Fruit fly (Drosophila melanogaster) whole organism, prepupa: ENCODE measurements around the gene Osi4.

Experiments used
- Blimp-1 ChIP-seq: fragments of 200-800 bp; sonication (Bioruptor generic); optimal IDR thresholded peaks from 3 replicates; lab custom pipeline; 2017; ENCODE audit warnings: missing biosample characterization, missing genetic modification characterization, mild to moderate bottlenecking, moderate library complexity, missing genetic modification reagents
- CG10631 ChIP-seq: fragments of 200-800 bp; sonication (Bioruptor generic); optimal IDR thresholded peaks from 2 replicates; lab custom pipeline; 2016; ENCODE audit warnings: missing biosample characterization, missing genetic modification characterization
- CG10669 ChIP-seq: fragments of 200-800 bp; sonication (Bioruptor generic); optimal IDR thresholded peaks from 3 replicates; lab custom pipeline; 2018; ENCODE audit warnings: missing biosample characterization, mild to moderate bottlenecking, missing genetic modification characterization, moderate library complexity
- CG11294 ChIP-seq: fragments of 200-800 bp; sonication (Bioruptor generic); IDR thresholded peaks from 2 replicates; pipeline ENCODE4 v1.3.6; 2022; ENCODE audit warnings: missing biosample characterization, missing genetic modification characterization
- CG11762 ChIP-seq: fragments of 200-800 bp; sonication (Bioruptor generic); optimal IDR thresholded peaks from 3 replicates; lab custom pipeline; 2016; ENCODE audit warnings: missing biosample characterization, missing genetic modification characterization; ENCODE audit not compliant: insufficient read depth
- CG11902 ChIP-seq: fragments of 200-800 bp; sonication (Bioruptor generic); optimal IDR thresholded peaks from 3 replicates; lab custom pipeline; 2016; ENCODE audit warnings: missing biosample characterization, missing genetic modification characterization
- CG15336 ChIP-seq: fragments of 200-800 bp; sonication (Bioruptor generic); IDR thresholded peaks from 2 replicates; pipeline ENCODE4 v1.3.6; 2022; ENCODE audit warnings: missing biosample characterization, missing genetic modification characterization
- CG1621 ChIP-seq: fragments of 200-800 bp; sonication (Bioruptor generic); optimal IDR thresholded peaks from 3 replicates; lab custom pipeline; 2018; ENCODE audit warnings: missing biosample characterization, mild to moderate bottlenecking, missing genetic modification characterization
- CG16779 ChIP-seq: fragments of 200-800 bp; sonication (Bioruptor generic); optimal IDR thresholded peaks from 3 replicates; lab custom pipeline; 2017; ENCODE audit warnings: missing biosample characterization, mild to moderate bottlenecking, missing genetic modification characterization
- CG3032 ChIP-seq: fragments of 200-800 bp; optimal IDR thresholded peaks from 2 replicates; lab custom pipeline; 2019; ENCODE audit warnings: missing biosample characterization, mild to moderate bottlenecking, missing genetic modification characterization, moderate library complexity
- CG31627 ChIP-seq: fragments of 200-800 bp; sonication (Bioruptor generic); optimal IDR thresholded peaks from 3 replicates; lab custom pipeline; 2016; ENCODE audit warnings: missing biosample characterization, missing genetic modification characterization
- CG34406 ChIP-seq: fragments of 200-800 bp; sonication (Bioruptor generic); optimal IDR thresholded peaks from 3 replicates; lab custom pipeline; 2016; ENCODE audit warnings: missing biosample characterization, missing genetic modification characterization
- CG6163 ChIP-seq: fragments of 200-800 bp; sonication (Bioruptor generic); IDR thresholded peaks from 3 replicates; pipeline ENCODE4 v1.3.6; 2022; ENCODE audit warnings: missing biosample characterization, missing genetic modification characterization
- CG6276 ChIP-seq: fragments of 200-800 bp; sonication (Bioruptor generic); optimal IDR thresholded peaks from 2 replicates; lab custom pipeline; 2017; ENCODE audit warnings: missing biosample characterization, mild to moderate bottlenecking, missing genetic modification characterization
- CG6792 ChIP-seq: fragments of 200-800 bp; sonication (Bioruptor generic); optimal IDR thresholded peaks from 3 replicates; lab custom pipeline; 2016; ENCODE audit warnings: missing biosample characterization, missing genetic modification characterization
- CG6808 ChIP-seq: fragments of 200-800 bp; sonication (Bioruptor generic); optimal IDR thresholded peaks from 3 replicates; lab custom pipeline; 2017; ENCODE audit warnings: missing biosample characterization, missing genetic modification characterization, mild to moderate bottlenecking, moderate library complexity, missing genetic modification reagents
- CG6854 ChIP-seq: fragments of 200-800 bp; sonication (Bioruptor generic); optimal IDR thresholded peaks from 2 replicates; lab custom pipeline; 2017; ENCODE audit warnings: missing biosample characterization, mild to moderate bottlenecking, missing genetic modification characterization
- CG8119 ChIP-seq: fragments of 200-800 bp; sonication (Bioruptor generic); IDR thresholded peaks from 3 replicates; pipeline ENCODE4 v1.3.6; 2022; ENCODE audit warnings: missing biosample characterization, missing genetic modification characterization
- CG8632 ChIP-seq: fragments of 200-800 bp; sonication (Bioruptor generic); optimal IDR thresholded peaks from 3 replicates; lab custom pipeline; 2016; ENCODE audit warnings: missing biosample characterization, missing genetic modification characterization
- CG9139 ChIP-seq: fragments of 200-800 bp; sonication (Bioruptor generic); optimal IDR thresholded peaks from 3 replicates; lab custom pipeline; 2017; ENCODE audit warnings: missing biosample characterization, mild to moderate bottlenecking, missing genetic modification characterization
- Eip75B ChIP-seq: fragments of 200-800 bp; sonication (Bioruptor generic); optimal IDR thresholded peaks from 3 replicates; lab custom pipeline; 2016; ENCODE audit warnings: missing biosample characterization, missing genetic modification characterization
- Eip78C ChIP-seq: fragments of 200-800 bp; sonication (Bioruptor generic); peaks from one replicate; lab custom pipeline; 2016; ENCODE audit warnings: missing biosample characterization, missing genetic modification characterization
- Eip93F ChIP-seq: fragments of 200-800 bp; sonication (Bioruptor generic); optimal IDR thresholded peaks from 2 replicates; lab custom pipeline; 2016; ENCODE audit warnings: missing biosample characterization, mild to moderate bottlenecking, missing genetic modification characterization
- Ets21C ChIP-seq: fragments of 200-800 bp; sonication (Bioruptor generic); optimal IDR thresholded peaks from 3 replicates; lab custom pipeline; 2016; ENCODE audit warnings: missing biosample characterization, missing genetic modification characterization
- Gug ChIP-seq: fragments of 200-800 bp; sonication (Bioruptor generic); IDR thresholded peaks from 2 replicates; pipeline ENCODE4 v1.3.6; 2022; ENCODE audit warnings: missing biosample characterization, missing genetic modification characterization
- Hr38 ChIP-seq: sonication (Bioruptor generic); optimal IDR thresholded peaks from 2 replicates; lab custom pipeline; 2016; ENCODE audit warnings: missing biosample characterization, missing genetic modification characterization
- Hr39 ChIP-seq: fragments of 200-800 bp; sonication (Bioruptor generic); optimal IDR thresholded peaks from 2 replicates; lab custom pipeline; 2016; ENCODE audit warnings: missing biosample characterization, missing genetic modification characterization
- Hr4 ChIP-seq: fragments of 200-800 bp; sonication (Bioruptor generic); optimal IDR thresholded peaks from 3 replicates; lab custom pipeline; 2016; ENCODE audit warnings: missing biosample characterization, missing genetic modification characterization
- Lpt ChIP-seq: fragments of 200-800 bp; sonication (Bioruptor generic); optimal IDR thresholded peaks from 3 replicates; lab custom pipeline; 2016; ENCODE audit warnings: missing biosample characterization, missing genetic modification characterization
- OdsH ChIP-seq: fragments of 200-800 bp; sonication (Bioruptor generic); optimal IDR thresholded peaks from 3 replicates; lab custom pipeline; 2016; ENCODE audit warnings: missing biosample characterization, missing genetic modification characterization
- Sox102F ChIP-seq: fragments of 200-800 bp; sonication (Bioruptor generic); optimal IDR thresholded peaks from 2 replicates; lab custom pipeline; 2016; ENCODE audit warnings: missing biosample characterization, mild to moderate bottlenecking, missing genetic modification characterization
- Sox14 ChIP-seq: fragments of 200-800 bp; sonication (Bioruptor generic); optimal IDR thresholded peaks from 3 replicates; lab custom pipeline; 2016; ENCODE audit warnings: missing biosample characterization, missing genetic modification characterization
- achi ChIP-seq: fragments of 200-800 bp; sonication (Bioruptor generic); optimal IDR thresholded peaks from 3 replicates; lab custom pipeline; 2016; ENCODE audit warnings: missing biosample characterization, missing genetic modification characterization
- dac ChIP-seq: fragments of 200-800 bp; sonication (Bioruptor generic); optimal IDR thresholded peaks from 2 replicates; lab custom pipeline; 2017; ENCODE audit warnings: missing biosample characterization, mild to moderate bottlenecking, missing genetic modification characterization
- dsx ChIP-seq: fragments of 200-800 bp; optimal IDR thresholded peaks from 3 replicates; lab custom pipeline; 2019; ENCODE audit warnings: missing biosample characterization, mild to moderate bottlenecking, missing genetic modification characterization, moderate library complexity; ENCODE audit not compliant: poor library complexity, severe bottlenecking
- eg ChIP-seq: fragments of 200-800 bp; sonication (Bioruptor generic); IDR thresholded peaks from 3 replicates; pipeline ENCODE4 v1.3.6; 2022; ENCODE audit warnings: missing biosample characterization, missing genetic modification characterization
- esn ChIP-seq: fragments of 200-800 bp; sonication (Bioruptor generic); optimal IDR thresholded peaks from 2 replicates; lab custom pipeline; 2016; ENCODE audit warnings: missing biosample characterization, mild to moderate bottlenecking, missing genetic modification characterization, moderate library complexity
- fd85E ChIP-seq: fragments of 200-800 bp; sonication (Bioruptor generic); optimal IDR thresholded peaks from 3 replicates; lab custom pipeline; 2016; ENCODE audit warnings: missing biosample characterization, missing genetic modification characterization
- fkh ChIP-seq: fragments of 200-800 bp; sonication (Bioruptor generic); optimal IDR thresholded peaks from 3 replicates; lab custom pipeline; 2017; ENCODE audit warnings: missing biosample characterization, mild to moderate bottlenecking, missing genetic modification characterization, moderate library complexity
- lz ChIP-seq: fragments of 200-800 bp; sonication (Bioruptor generic); optimal IDR thresholded peaks from 3 replicates; lab custom pipeline; 2016; ENCODE audit warnings: missing biosample characterization, missing genetic modification characterization
- pdm3 ChIP-seq: fragments of 200-800 bp; sonication (Bioruptor generic); optimal IDR thresholded peaks from 3 replicates; lab custom pipeline; 2016; ENCODE audit warnings: missing biosample characterization, missing genetic modification characterization
- salr ChIP-seq, 2 experiments: fragments of 200-800 bp; sonication (Bioruptor generic); optimal IDR thresholded peaks; 3 replicates each; lab custom pipeline; 2016 to 2018; ENCODE audit warnings: missing biosample characterization in 2 of 2, missing genetic modification characterization in 2 of 2, mild to moderate bottlenecking in 1 of 2
- spab ChIP-seq: fragments of 200-800 bp; sonication (Bioruptor generic); optimal IDR thresholded peaks from 2 replicates; lab custom pipeline; 2017; ENCODE audit warnings: missing biosample characterization, mild to moderate bottlenecking, missing genetic modification characterization, missing genetic modification reagents
- svp ChIP-seq: fragments of 200-800 bp; sonication (Bioruptor generic); peaks from one replicate; lab custom pipeline; 2016; ENCODE audit warnings: missing biosample characterization, missing genetic modification characterization

Gene Osi4

dm6 chr3R:6248694-6249093 lies 27.1 kb upstream of the Osi4 start, which contains the start of gene Osi7:
Gene Osi7, plus strand, starts transcription at chr3R:6248994.
- TF ChIP-seq Eip78C (GFP tag; lab: Kevin White, UChicago): peak; percentile 20
- 0 out of 3 replicates have a peak, but pooled peaks have one; percentile 9 for TF ChIP-seq eg (GFP tag; lab: Robert Waterston, UW)
- TF ChIP-seq Eip93F (GFP tag; lab: Kevin White, UChicago): no peak

dm6 chr3R:6244986-6245385 lies 23.4 kb upstream of the Osi4 start:
- TF ChIP-seq CG31627 (GFP tag; lab: Kevin White, UChicago): no peak
- no peak for TF ChIP-seq Hr39 (GFP tag; lab: Kevin White, UChicago)
- no peak for TF ChIP-seq CG10669
- TF ChIP-seq CG6854 (GFP tag; lab: Kevin White, UChicago): no peak
- TF ChIP-seq svp (GFP tag; lab: Kevin White, UChicago): no peak

- TF ChIP-seq Sox14 (no peak), CG6854 (GFP tag; lab: Kevin White, UChicago) (peak; percentile 55), eg (GFP tag; lab: Robert Waterston, UW) (no peak), Blimp-1 (GFP tag; lab: Kevin White, UChicago) (peak; percentile 97), CG15336 (GFP tag; lab: Robert Waterston, UW) (no peak), CG11762 (GFP tag; lab: Kevin White, UChicago) (no peak)
- TF ChIP-seq, all 60 proteins: peak for 2
These were observed 22.5 kb upstream of the Osi4 start for dm6 chr3R:6244035-6244434.

- TF ChIP-seq CG9139 (GFP tag; lab: Kevin White, UChicago) (no peak), CG6854 (GFP tag; lab: Kevin White, UChicago) (no peak), lz (GFP tag; lab: Kevin White, UChicago) (no peak), CG6792 (peak; percentile 24), Ets21C (GFP tag; lab: Kevin White, UChicago) (no peak), dsx (no peak), CG6276 (GFP tag; lab: Kevin White, UChicago) (peak; percentile 77), Lpt (GFP tag; lab: Kevin White, UChicago) (no peak), OdsH (GFP tag; lab: Kevin White, UChicago) (peak; percentile 58), Hr38 (GFP tag; lab: Kevin White, UChicago) (no peak), eg (GFP tag; lab: Robert Waterston, UW) (peak; percentile 38; the same call in 1 of the 3 replicates), CG1621 (no peak), salr (GFP tag; optimal IDR thresholded peaks at IDR 0.05; lab: Kevin White, UChicago) (peak in 1 of 2 experiments; percentile 36), spab (GFP tag; lab: Kevin White, UChicago) (no peak), CG6163 (GFP tag; lab: Robert Waterston, UW) (no peak), CG10631 (GFP tag; lab: Kevin White, UChicago) (no peak), Sox14 (no peak), Eip93F (GFP tag; lab: Kevin White, UChicago) (no peak), CG16779 (tag; lab: Kevin White, UChicago) (no peak), Hr4 (GFP tag; lab: Kevin White, UChicago) (peak; percentile 75), dac (peak; percentile 59), Eip75B (GFP tag; lab: Kevin White, UChicago) (no peak), achi (GFP tag; lab: Kevin White, UChicago) (peak; percentile 39), svp (GFP tag; lab: Kevin White, UChicago) (no peak), fkh (GFP tag; lab: Kevin White, UChicago) (no peak), CG11294 (no peak), esn (GFP tag; lab: Kevin White, UChicago) (no peak), fd85E (GFP tag; lab: Kevin White, UChicago) (no peak), pdm3 (GFP tag; lab: Kevin White, UChicago) (peak; percentile 18), CG6808 (no peak), CG11902 (GFP tag; lab: Kevin White, UChicago) (no peak), CG31627 (GFP tag; lab: Kevin White, UChicago) (no peak), CG8119 (GFP tag; lab: Robert Waterston, UW) (peak; percentile 67), CG3032 (tag; lab: Kevin White, UChicago) (no peak), CG34406 (GFP tag; lab: Kevin White, UChicago) (peak; percentile 34), Blimp-1 (GFP tag; lab: Kevin White, UChicago) (no peak), CG11762 (GFP tag; lab: Kevin White, UChicago) (no peak), Hr39 (GFP tag; lab: Kevin White, UChicago) (no peak), Sox102F (GFP tag; lab: Kevin White, UChicago) (no peak), CG8632 (GFP tag; lab: Kevin White, UChicago) (no peak), Gug (no peak)
These were observed 19.7 kb upstream of the Osi4 start for dm6 chr3R:6241289-6241688.
